Worm (Caenorhabditis elegans): ENCODE data around the gene mig-38.

DNA sequence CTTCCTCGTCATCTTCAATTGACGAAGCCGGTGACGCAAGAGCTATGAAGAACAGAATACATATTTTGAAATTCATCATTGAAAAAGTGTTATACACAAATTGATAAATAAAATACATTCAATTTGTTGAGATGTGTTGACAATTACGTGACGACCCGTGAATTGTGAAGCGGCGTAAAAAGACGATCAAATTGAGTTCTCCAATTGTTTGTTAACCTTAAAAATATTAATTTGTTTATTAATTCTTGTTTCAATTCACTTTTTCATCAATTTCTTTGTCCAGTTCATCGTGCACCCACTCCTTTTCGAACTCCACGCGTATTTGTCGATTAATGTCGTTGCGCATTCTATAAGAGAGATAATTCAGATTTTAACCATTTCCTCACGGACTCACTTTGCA, 1.9 kb upstream of the mig-38 start, which contains the start of gene spe-36:
- no peak for TF ChIP-seq ama-1 (optimal IDR thresholded peaks at IDR 0.05)
- TF ChIP-seq hmg-4 (GFP tag; optimal IDR thresholded peaks at IDR 0.05) = no peak
- no peak for TF ChIP-seq F13C5.2 (tag; optimal IDR thresholded peaks at IDR 0.05)
- TF ChIP-seq tbx-11 (GFP tag; IDR thresholded peaks at IDR 0.05) = no peak
- TF ChIP-seq hmbx-1 (tag; optimal IDR thresholded peaks at IDR 0.05) = no peak
- TF ChIP-seq scrt-1 (GFP tag; IDR thresholded peaks at IDR 0.05) = no peak
- no peak for TF ChIP-seq ets-7 (tag; optimal IDR thresholded peaks at IDR 0.05)
- TF ChIP-seq flt-1 (GFP tag; IDR thresholded peaks at IDR 0.05) = no peak

Measured in whole organism, early embryonic.